Worm (Caenorhabditis elegans): Measurements from ENCODE around the gene snt-5.

Gene snt-5

DNA sequence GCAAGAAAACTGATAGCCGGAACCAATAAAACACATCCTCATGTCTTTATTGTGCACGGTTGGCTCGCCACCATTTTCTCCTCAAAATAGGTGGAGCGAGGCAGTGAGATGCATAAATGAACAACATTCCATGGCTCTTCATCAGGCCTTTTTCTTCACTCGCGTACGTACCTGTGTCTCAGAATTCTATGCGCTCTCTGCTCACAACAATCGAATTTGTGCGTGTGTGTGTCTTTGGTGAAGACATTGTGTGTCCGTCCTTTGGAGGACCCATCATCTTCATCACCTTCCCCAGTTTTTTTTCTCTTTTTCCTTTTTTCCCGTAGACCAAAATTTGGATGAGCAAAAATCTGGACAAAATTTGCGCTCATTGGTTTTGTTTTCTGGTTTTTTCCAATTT, 10.9 kb upstream of the snt-5 start:
- TF ChIP-seq lin-39 (tag; optimal IDR thresholded peaks at IDR 0.05) (no peak), ceh-82 (tag; optimal IDR thresholded peaks at IDR 0.05) (no peak), aly-2 (tag; optimal IDR thresholded peaks at IDR 0.05) (no peak), vab-7 (GFP tag; IDR thresholded peaks at IDR 0.05) (no peak), unc-62 (GFP tag; optimal IDR thresholded peaks at IDR 0.05 in 1 of 2) (peak in 1 of 2 experiments; percentile 36), unc-62 (tag; optimal IDR thresholded peaks at IDR 0.05) (no peak), set-16 (GFP tag; IDR thresholded peaks at IDR 0.05) (no peak)

DNA sequence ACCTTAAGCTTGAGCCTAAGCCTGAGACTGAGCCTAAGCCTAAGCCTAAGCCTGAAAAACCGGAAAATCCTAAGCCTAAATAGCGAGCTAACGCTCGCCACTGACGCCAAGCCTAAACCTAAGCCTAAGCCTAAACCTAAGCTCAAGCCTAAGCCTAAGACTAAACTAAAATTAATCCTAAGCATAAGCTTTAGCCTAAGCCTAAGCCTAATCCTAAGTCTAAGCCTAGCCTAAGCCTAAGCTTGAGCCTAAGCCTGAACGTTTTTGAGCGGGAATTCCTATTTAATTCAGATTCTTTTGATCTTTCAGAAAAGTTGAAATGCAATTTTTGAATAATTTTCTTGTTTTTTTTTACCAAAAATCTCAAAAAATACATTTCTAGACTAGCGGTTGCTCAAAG, 4.8 kb upstream of the snt-5 start:
- TF ChIP-seq aha-1 (tag), result peak; percentile 56
- TF ChIP-seq F44E2.7 (GFP tag; IDR thresholded peaks at IDR 0.05), result no peak

DNA sequence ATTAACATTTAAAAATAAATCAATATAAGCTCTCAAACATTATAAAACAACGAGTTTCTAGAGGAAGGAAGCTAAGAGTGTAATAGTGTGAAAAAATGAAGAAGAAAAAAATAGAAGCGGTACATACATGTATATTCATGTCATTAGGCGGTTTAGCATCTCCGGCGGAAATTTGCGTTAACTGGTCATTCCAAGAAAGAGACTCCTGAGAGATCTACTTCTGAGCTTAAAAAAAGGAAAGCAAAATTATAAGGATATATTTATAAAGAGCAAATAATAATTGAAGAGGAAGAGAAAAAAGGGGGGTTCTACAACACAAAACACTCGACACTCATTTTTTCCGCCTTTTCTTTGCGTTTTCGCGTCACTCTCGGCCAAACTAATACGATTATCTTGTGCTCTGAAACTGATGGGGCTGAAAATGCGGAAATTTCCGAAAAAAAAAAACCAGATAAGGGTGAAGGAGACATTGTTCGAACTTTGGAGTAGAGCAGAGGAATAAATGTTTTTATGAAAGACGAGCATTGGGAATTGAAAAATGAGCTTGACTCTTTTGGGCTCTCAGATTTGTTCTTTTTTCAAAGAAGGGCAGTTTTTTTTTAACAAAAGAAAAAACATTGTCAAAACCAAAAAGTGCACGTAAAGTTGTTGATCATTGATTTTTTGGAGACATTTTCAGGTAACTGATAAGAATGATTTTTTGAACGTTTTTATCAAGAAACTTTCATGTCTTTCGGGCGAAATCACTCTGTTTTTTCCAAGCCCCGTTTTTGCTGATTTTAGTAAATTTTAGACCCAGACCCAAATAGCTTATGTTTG, 3.5 kb upstream of the snt-5 start:
- TF ChIP-seq aha-1 (tag) (peak; percentile 49), T26A8.4 (GFP tag; IDR thresholded peaks at IDR 0.05) (no peak), daf-16 (GFP tag; optimal IDR thresholded peaks at IDR 0.05) (no peak), daf-16 (tag; optimal IDR thresholded peaks at IDR 0.05) (peak; percentile 22), ztf-7 (tag; optimal IDR thresholded peaks at IDR 0.05) (no peak), nhr-28 (tag; optimal IDR thresholded peaks at IDR 0.05) (peak; percentile 25), ceh-28 (tag; optimal IDR thresholded peaks at IDR 0.05) (no peak), dmd-6 (GFP tag; IDR thresholded peaks at IDR 0.05) (peak; percentile 72), hif-1 (tag; optimal IDR thresholded peaks at IDR 0.05) (peak in 1 of 2 experiments; percentile 49), Y75B8A.6 (GFP tag; IDR thresholded peaks at IDR 0.05) (no peak), pqm-1 (tag; optimal IDR thresholded peaks at IDR 0.05) (peak; percentile 86), zag-1 (tag; optimal IDR thresholded peaks at IDR 0.05) (no peak), Y48G9A.11 (GFP tag; IDR thresholded peaks at IDR 0.05) (no peak), lin-13 (GFP tag; optimal IDR thresholded peaks at IDR 0.05) (no peak), egl-27 (tag; optimal IDR thresholded peaks at IDR 0.05) (no peak), F26F4.8 (GFP tag; conservative IDR thresholded peaks at IDR 0.05) (no peak), ceh-82 (tag; optimal IDR thresholded peaks at IDR 0.05) (no peak), dve-1 (tag; optimal IDR thresholded peaks at IDR 0.05; ENCODE audit: insufficient read depth) (peak; percentile 27), mdt-29 (GFP tag; IDR thresholded peaks at IDR 0.05) (no peak), hlh-11 (tag; optimal IDR thresholded peaks at IDR 0.05) (peak; percentile 38), Y5F2A.4 (GFP tag; optimal IDR thresholded peaks at IDR 0.05) (no peak)

DNA sequence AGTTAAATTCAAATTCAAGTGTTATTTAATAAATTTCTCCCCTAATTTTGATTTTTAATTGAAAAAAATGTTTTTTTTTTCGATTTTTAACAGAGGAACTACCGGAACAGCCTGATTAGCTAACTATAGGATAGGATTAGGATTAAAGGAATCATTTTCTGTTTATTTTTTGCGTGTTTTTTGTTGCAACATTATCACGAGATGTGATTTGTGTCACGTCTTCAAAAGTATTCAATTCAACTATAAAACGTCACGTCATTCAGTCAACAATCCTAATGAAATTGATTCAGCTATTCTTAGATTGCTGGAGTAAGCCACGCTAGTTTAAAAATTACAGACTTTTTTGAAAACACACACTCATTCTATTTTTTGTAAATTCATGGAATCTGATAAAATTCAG, 632 bp downstream of the snt-5 start:
- TF ChIP-seq mdl-1 (tag; optimal IDR thresholded peaks at IDR 0.05) (no peak), zfp-3 (GFP tag; conservative IDR thresholded peaks at IDR 0.05) (no peak), F10B5.3 (tag; optimal IDR thresholded peaks at IDR 0.05) (no peak), gei-8 (GFP tag; optimal IDR thresholded peaks at IDR 0.05) (no peak), ztf-7 (tag; optimal IDR thresholded peaks at IDR 0.05) (no peak), egl-43 (GFP tag; IDR thresholded peaks at IDR 0.05) (no peak), daf-19 (GFP tag; conservative IDR thresholded peaks at IDR 0.05) (no peak), tra-1 (GFP tag; IDR thresholded peaks at IDR 0.05) (no peak), unc-130 (GFP tag; optimal IDR thresholded peaks at IDR 0.05) (no peak), mdt-29 (GFP tag; IDR thresholded peaks at IDR 0.05) (no peak)

Data from whole organism, L4 larva.